Worm (Caenorhabditis elegans): ENCODE data around the gene M01H9.5.

The M01H9.5 gene

ce11 chrIV:4465184-4465583 is at the start of gene M01H9.5:
Gene M01H9.5, plus strand, starts transcription at chrIV:4465484.
- no peak for TF ChIP-seq sptf-1 (tag; optimal IDR thresholded peaks at IDR 0.05)
- TF ChIP-seq tbx-2 (tag; optimal IDR thresholded peaks at IDR 0.05) = no peak
- no peak for TF ChIP-seq ztf-11 (tag; optimal IDR thresholded peaks at IDR 0.05)
- no peak for TF ChIP-seq jun-1 (tag; optimal IDR thresholded peaks at IDR 0.05)
- TF ChIP-seq egl-13 (tag; optimal IDR thresholded peaks at IDR 0.05) = no peak
- no peak for TF ChIP-seq C16A3.4 (tag; optimal IDR thresholded peaks at IDR 0.05)
- TF ChIP-seq nhr-84 (tag; optimal IDR thresholded peaks at IDR 0.05) = no peak
- no peak for TF ChIP-seq nhr-237 (tag; optimal IDR thresholded peaks at IDR 0.05)
- TF ChIP-seq aly-2 (tag; optimal IDR thresholded peaks at IDR 0.05) = no peak

- TF ChIP-seq isw-1 (GFP tag; IDR thresholded peaks at IDR 0.05) = no peak
Observed at ce11 chrIV:4422029-4422428, 43.3 kb upstream of the M01H9.5 start, which contains the start of gene clec-175. Gene clec-175, plus strand, starts transcription at chrIV:4422329.

DNA sequence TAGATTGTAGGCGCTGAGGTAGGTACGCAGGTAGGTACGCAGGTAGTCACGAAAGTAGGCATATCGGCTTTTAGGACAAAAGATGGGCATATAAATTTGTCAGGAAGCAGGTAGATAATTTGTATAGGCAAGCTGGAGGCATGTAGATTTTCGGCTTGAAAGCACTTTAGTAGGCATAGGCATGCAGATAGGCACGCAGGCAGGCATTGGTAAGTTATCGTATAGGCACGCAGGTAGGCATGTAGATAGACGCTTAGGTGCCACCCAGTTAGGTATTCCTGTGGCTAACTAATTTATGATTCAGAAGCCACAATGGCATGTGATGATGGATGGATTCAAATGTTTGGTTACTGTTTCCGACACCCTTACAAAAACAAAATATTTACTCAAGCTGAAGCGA is 42.3 kb upstream of the M01H9.5 start:
- TF ChIP-seq nhr-47 (tag; optimal IDR thresholded peaks at IDR 0.05) = no peak
- TF ChIP-seq tlp-1 (tag; optimal IDR thresholded peaks at IDR 0.05) = no peak
- no peak for TF ChIP-seq mef-2 (tag; optimal IDR thresholded peaks at IDR 0.05)
- no peak for TF ChIP-seq nhr-28 (tag; optimal IDR thresholded peaks at IDR 0.05)
- TF ChIP-seq unc-86 (tag; optimal IDR thresholded peaks at IDR 0.05) = no peak
- TF ChIP-seq skn-1 (tag; optimal IDR thresholded peaks at IDR 0.05) = no peak
- no peak for TF ChIP-seq nhr-84 (tag; optimal IDR thresholded peaks at IDR 0.05)
- TF ChIP-seq lin-39 (tag; optimal IDR thresholded peaks at IDR 0.05) = no peak
- no peak for TF ChIP-seq ces-1 (GFP tag; optimal IDR thresholded peaks at IDR 0.05)
- TF ChIP-seq nhr-11 (tag; optimal IDR thresholded peaks at IDR 0.05) = no peak
- TF ChIP-seq Y116A8C.19 (tag; optimal IDR thresholded peaks at IDR 0.05; ENCODE audit: borderline replicate concordance) = no peak
- TF ChIP-seq zag-1 (tag; optimal IDR thresholded peaks at IDR 0.05) = no peak
- no peak for TF ChIP-seq swsn-7 (tag; optimal IDR thresholded peaks at IDR 0.05)
- TF ChIP-seq ztf-11 (tag; optimal IDR thresholded peaks at IDR 0.05) = no peak
- TF ChIP-seq nhr-76 (tag; optimal IDR thresholded peaks at IDR 0.05) = no peak
- TF ChIP-seq fkh-10 (GFP tag; optimal IDR thresholded peaks at IDR 0.05) = no peak
- no peak for TF ChIP-seq C04F5.9 (tag; optimal IDR thresholded peaks at IDR 0.05)

- TF ChIP-seq mef-2 (tag; optimal IDR thresholded peaks at IDR 0.05) = no peak
Observed at ce11 chrIV:4423885-4424284, 41.4 kb upstream of the M01H9.5 start.

ce11 chrIV:4429901-4430300 is 35.4 kb upstream of the M01H9.5 start, which contains the start of the genes str-185 and R08C7.5:
Gene str-185, minus strand, starts transcription at chrIV:4430001.
Gene R08C7.5, plus strand, starts transcription at chrIV:4430229.
- TF ChIP-seq nhr-90 (tag; optimal IDR thresholded peaks at IDR 0.05; ENCODE audit: poor library complexity) (no peak), dpl-1 (GFP tag; optimal IDR thresholded peaks at IDR 0.05) (no peak), mep-1 (tag; optimal IDR thresholded peaks at IDR 0.05) (no peak), lin-14 (GFP tag; optimal IDR thresholded peaks at IDR 0.05) (no peak), nhr-237 (tag; optimal IDR thresholded peaks at IDR 0.05) (no peak), nhr-71 (tag; optimal IDR thresholded peaks at IDR 0.05) (no peak)

DNA sequence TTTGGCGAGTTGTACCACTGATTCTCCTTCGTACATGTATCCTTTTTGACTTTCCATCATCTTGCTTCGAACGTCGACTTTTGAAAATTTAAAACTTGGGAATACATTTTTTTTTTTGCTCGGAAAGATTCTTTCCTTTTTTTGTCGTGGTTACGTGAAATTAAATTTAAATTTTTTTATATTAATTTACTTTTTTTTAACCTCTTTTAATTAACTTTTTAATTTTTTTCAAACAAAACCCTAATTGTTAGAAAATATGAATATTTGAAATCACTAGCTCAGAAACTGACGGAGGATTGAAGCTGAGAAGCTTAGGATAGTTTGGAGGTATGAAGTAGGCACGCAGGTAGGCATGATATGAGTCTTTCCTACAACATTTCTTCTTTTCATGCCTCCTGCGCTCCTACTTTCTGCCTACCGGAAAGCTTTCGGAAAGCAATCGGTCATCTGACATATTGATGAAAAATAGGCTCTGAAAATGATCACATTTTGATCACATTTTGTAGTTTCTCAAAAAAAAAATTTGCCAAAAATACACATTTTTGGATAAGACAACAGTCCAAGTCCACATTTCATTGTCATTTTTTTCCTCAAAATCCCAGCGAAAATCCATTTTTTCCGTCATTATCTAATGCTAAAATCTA is 30.7 kb upstream of the M01H9.5 start, which contains the start of the genes R08C7.8 and R08C7.4:
TSS of gene R08C7.8 (minus strand) at position 101 of the 644 bp plus-strand sequence.
TSS of gene R08C7.4 (plus strand) at position 594 of the 644 bp plus-strand sequence.
- TF ChIP-seq lir-3 (tag; optimal IDR thresholded peaks at IDR 0.05; ENCODE audit: poor library complexity) (no peak), dsc-1 (tag; optimal IDR thresholded peaks at IDR 0.05) (no peak)

Data from whole organism, L1 larva.